Worm (Caenorhabditis elegans) whole organism, L4/young adult: ENCODE measurements around the gene ceeh-2.

ENCODE experiments used
- W03F9.2 ChIP-seq: fragments of 150-350 bp; optimal IDR thresholded peaks from 2 replicates; lab custom pipeline; 2014; ENCODE audit warnings: missing biosample characterization, missing genetic modification characterization
- dao-5 ChIP-seq: sonication (generic microtip); optimal IDR thresholded peaks from 2 replicates; lab custom pipeline; 2016; ENCODE audit warnings: missing genotype, missing genetic modification characterization, moderate library complexity, missing compliant biosample characterization
- him-1 ChIP-seq: sonication (generic microtip); optimal IDR thresholded peaks from 2 replicates; lab custom pipeline; 2016; ENCODE audit warnings: missing genotype, missing genetic modification reagents, missing genetic modification characterization, missing compliant biosample characterization

Gene ceeh-2

DNA sequence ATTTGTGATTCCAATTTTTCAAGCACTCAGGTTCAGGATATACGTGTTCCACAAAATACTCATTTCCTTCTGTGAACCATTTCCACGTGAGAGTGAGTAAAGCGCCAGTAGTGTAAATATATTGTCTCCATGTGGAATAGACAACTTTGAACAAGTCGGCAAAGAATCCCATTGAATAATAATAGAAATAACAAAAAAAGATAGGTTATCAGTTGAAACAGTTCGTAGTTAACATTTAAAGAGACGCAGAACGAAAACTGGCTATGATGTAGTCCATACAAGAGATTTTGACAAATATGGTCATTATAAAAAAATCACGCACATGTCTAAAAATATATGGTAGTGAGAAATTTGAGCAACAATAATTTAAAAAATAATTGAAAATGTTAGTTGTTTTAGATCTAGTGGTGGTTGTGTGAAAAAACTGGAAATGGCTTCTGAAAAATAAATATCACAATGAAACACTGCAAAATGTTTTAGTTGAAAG lies at the start of gene ceeh-2:
TSS of gene ceeh-2 (minus strand) at position 437 of the 487 bp plus-strand sequence.
- TF ChIP-seq him-1: no peak
- no peak for TF ChIP-seq W03F9.2
- TF ChIP-seq dao-5 (tag; lab: Kevin White, UChicago): no peak

ce11 chrV:10406313-10406712 lies 48.6 kb upstream of the ceeh-2 start, which contains the start of gene F15H10.7:
F15H10.7 (minus strand) TSS chrV:10406413.
- TF ChIP-seq dao-5 (tag; lab: Kevin White, UChicago) (no peak), W03F9.2 (no peak), him-1 (no peak)

ce11 chrV:10404701-10405100 lies 47.0 kb upstream of the ceeh-2 start:
- TF ChIP-seq him-1: no peak
- TF ChIP-seq dao-5 (tag; lab: Kevin White, UChicago): no peak
- TF ChIP-seq W03F9.2: no peak

ce11 chrV:10402804-10403203 lies 45.1 kb upstream of the ceeh-2 start, which contains the start of gene F15H10.8:
F15H10.8 (minus strand) TSS chrV:10402904.
- TF ChIP-seq dao-5 (tag; lab: Kevin White, UChicago) (no peak), him-1 (no peak)

- no peak for TF ChIP-seq dao-5 (tag; lab: Kevin White, UChicago)
- no peak for TF ChIP-seq W03F9.2
- TF ChIP-seq him-1: no peak
Measured at ce11 chrV:10399290-10399689, 41.6 kb upstream of the ceeh-2 start.

DNA sequence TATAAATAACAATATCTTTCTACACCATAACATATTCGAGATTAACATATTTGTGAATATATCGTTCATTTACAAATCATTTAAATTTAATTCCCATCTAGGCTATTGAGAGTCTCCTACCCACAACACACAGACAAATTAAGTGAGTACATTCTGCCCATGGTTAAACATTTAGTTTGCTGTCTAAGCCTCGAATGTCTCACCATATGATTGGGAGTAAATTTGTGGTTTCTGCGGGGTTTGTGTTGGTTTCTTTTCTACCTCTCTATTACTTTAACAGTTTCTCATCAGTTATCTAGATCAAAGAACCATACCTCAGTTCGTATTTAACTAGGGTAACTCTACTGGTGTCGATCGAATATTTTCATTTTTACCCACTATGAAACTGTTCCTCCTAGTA lies 40.7 kb upstream of the ceeh-2 start, which contains the start of gene ugt-2:
TSS of gene ugt-2 (plus strand) at position 371 of the 400 bp plus-strand sequence.
- TF ChIP-seq W03F9.2 (no peak), dao-5 (tag; lab: Kevin White, UChicago) (no peak), him-1 (no peak)

DNA sequence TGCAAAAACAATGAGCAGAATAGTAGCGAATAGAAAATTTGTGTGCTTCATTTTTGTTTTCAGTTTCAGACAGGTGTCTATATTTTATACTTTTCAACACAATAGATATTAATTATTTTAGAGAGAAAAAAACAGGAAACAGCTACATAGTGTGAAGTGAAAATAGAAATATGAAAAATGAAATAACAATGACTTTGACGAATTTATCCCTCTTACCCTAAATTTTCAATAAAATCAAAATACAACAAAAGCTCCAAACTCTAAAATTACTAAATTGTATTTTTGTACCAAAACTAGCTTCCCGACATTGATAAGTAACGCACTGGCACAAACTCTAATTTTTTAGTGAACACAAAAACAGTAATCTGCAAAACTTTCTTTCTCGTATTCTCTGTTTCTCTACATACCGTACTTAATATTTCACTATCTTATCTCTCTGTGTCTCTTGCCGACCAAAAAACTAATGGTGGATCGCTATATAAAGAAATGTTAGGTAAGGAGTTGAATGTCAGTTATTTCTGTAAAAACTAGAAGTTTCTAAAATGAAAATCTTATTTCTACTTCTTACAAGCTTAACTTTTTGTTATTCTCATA lies 37.6 kb upstream of the ceeh-2 start, which contains the start of the genes col-151 and ugt-1:
TSS of gene col-151 (minus strand) at position 51 of the 594 bp plus-strand sequence.
TSS of gene ugt-1 (plus strand) at position 491 of the 594 bp plus-strand sequence.
- TF ChIP-seq him-1 (no peak), dao-5 (tag; lab: Kevin White, UChicago) (no peak), W03F9.2 (no peak)

ce11 chrV:10393708-10394107 lies 36.0 kb upstream of the ceeh-2 start:
- TF ChIP-seq W03F9.2 (no peak), him-1 (no peak), dao-5 (tag; lab: Kevin White, UChicago) (no peak)

ce11 chrV:10388318-10388717 lies 30.6 kb upstream of the ceeh-2 start, which contains the start of gene AC3.5:
AC3.5 (plus strand) TSS chrV:10388527.
- TF ChIP-seq W03F9.2 (no peak), him-1 (no peak), dao-5 (tag; lab: Kevin White, UChicago) (no peak)

DNA sequence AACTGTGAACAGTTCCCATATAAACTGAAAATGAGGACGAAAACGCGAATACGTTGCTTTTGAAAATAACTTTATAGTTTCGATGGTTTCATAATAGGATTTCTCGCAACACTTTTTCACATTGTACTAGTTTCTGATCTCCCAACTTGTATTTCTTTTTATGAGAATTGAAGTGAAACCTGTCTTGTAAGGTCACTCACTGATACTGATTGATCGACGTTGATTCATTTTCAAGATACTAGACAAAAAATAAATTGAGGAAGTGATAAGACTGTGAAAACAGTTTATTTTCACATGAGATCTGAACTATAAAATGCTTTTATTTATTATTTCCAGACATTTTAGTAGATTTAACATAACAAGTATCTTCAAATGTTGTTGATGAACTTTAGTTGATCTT lies 29.7 kb upstream of the ceeh-2 start:
- TF ChIP-seq dao-5 (tag; lab: Kevin White, UChicago) (no peak), him-1 (no peak), W03F9.2 (no peak)

DNA sequence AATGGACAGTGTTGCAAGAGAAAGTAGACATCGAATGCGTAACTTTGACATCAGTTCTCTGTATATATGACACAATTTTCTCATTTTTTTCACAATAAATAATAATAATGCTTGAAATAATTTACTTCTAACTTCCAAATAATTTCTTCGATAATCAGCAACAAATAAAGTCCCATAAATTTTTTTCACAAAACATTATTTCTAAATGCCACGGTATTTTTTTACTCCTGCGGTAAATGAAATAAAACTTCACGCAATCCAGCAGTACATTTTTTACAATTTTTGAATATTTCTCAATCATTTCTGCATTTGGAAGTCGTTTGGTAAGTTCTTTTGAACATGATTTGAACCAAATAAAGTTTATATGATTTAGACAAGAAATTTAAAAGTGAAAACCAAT lies 26.2 kb upstream of the ceeh-2 start, which contains the start of gene spe-10:
TSS of gene spe-10 (plus strand) at position 301 of the 400 bp plus-strand sequence.
- no peak for TF ChIP-seq dao-5 (tag; lab: Kevin White, UChicago)
- TF ChIP-seq W03F9.2: no peak
- TF ChIP-seq him-1: no peak

- no peak for TF ChIP-seq W03F9.2
- TF ChIP-seq dao-5 (tag; lab: Kevin White, UChicago): no peak
- no peak for TF ChIP-seq him-1
Measured at ce11 chrV:10382142-10382541, 24.4 kb upstream of the ceeh-2 start, which contains the start of gene pqn-2. pqn-2 (plus strand) TSS chrV:10382442.

- TF ChIP-seq dao-5 (tag; lab: Kevin White, UChicago) (no peak), him-1 (no peak), W03F9.2 (no peak)
Measured at ce11 chrV:10381726-10382125, 24.0 kb upstream of the ceeh-2 start, which contains the start of gene abu-1. abu-1 (minus strand) TSS chrV:10381826.

- TF ChIP-seq him-1 (no peak), W03F9.2 (no peak), dao-5 (tag; lab: Kevin White, UChicago) (no peak)
Measured at ce11 chrV:10379761-10380160, 22.1 kb upstream of the ceeh-2 start.

DNA sequence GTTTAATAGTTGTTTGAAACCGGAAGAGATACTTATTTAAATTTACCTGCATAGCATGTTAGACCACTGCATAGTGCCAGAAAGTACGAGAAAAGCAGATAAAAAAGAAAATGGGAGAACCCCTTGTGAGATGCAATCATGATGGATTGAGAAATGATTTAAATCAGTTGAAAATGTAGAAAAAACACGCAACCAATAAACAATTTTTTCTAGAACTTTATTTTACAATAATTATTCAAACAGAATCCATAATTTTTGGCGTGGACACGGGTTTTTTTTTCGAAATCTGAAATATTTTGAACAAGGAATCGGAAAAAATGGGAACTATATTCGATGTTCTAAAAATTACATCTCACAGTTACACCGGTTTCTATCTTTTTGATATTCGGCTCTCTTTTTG lies 21.6 kb upstream of the ceeh-2 start, which contains the start of gene AC3.12:
TSS of gene AC3.12 (minus strand) at position 101 of the 400 bp plus-strand sequence.
- no peak for TF ChIP-seq dao-5 (tag; lab: Kevin White, UChicago)
- TF ChIP-seq W03F9.2: no peak
- no peak for TF ChIP-seq him-1
